Worm (Caenorhabditis elegans): ENCODE results near the gene srlf-18.

ce11 chrIV:11089527-11089926 lies 11.8 kb downstream of the srlf-18 start, which contains the start of gene M7.7:
- TF ChIP-seq egl-27 (tag; optimal IDR thresholded peaks at IDR 0.05), result no peak
- TF ChIP-seq ztf-4 (tag; optimal IDR thresholded peaks at IDR 0.05), result no peak

Measured in whole organism, L2 larva.